Worm (Caenorhabditis elegans): ENCODE results near the gene spig-5.

Gene spig-5

ce11 chrV:14289363-14289762 lies 18.9 kb upstream of the spig-5 start, which contains the start of gene F14D7.1:
TSS of gene F14D7.1 (minus strand) at chrV:14289463.
- TF ChIP-seq nhr-67 (tag; optimal IDR thresholded peaks at IDR 0.05): no peak
- no peak for TF ChIP-seq fkh-10 (GFP tag; optimal IDR thresholded peaks at IDR 0.05)
- no peak for TF ChIP-seq lin-15B (tag; optimal IDR thresholded peaks at IDR 0.05)
- no peak for TF ChIP-seq ceh-9 (tag; optimal IDR thresholded peaks at IDR 0.05)
- TF ChIP-seq daf-12 (tag; optimal IDR thresholded peaks at IDR 0.05): no peak
- TF ChIP-seq fos-1 (tag; optimal IDR thresholded peaks at IDR 0.05): no peak
- TF ChIP-seq mml-1 (tag; optimal IDR thresholded peaks at IDR 0.05): no peak
- no peak for TF ChIP-seq egl-27 (tag; optimal IDR thresholded peaks at IDR 0.05)
- TF ChIP-seq lsy-12 (tag; optimal IDR thresholded peaks at IDR 0.05): no peak
- no peak for TF ChIP-seq ztf-11 (tag; optimal IDR thresholded peaks at IDR 0.05)
- TF ChIP-seq nhr-76 (tag; optimal IDR thresholded peaks at IDR 0.05): no peak
- no peak for TF ChIP-seq R02D3.7 (tag; optimal IDR thresholded peaks at IDR 0.05)
- no peak for TF ChIP-seq ceh-16 (tag; optimal IDR thresholded peaks at IDR 0.05)
- TF ChIP-seq elt-2 (tag; optimal IDR thresholded peaks at IDR 0.05): no peak
- TF ChIP-seq fkh-2 (tag; optimal IDR thresholded peaks at IDR 0.05): no peak
- no peak for TF ChIP-seq ZK546.5 (tag; optimal IDR thresholded peaks at IDR 0.05)

ce11 chrV:14290636-14291035 lies 17.6 kb upstream of the spig-5 start, which contains the start of gene F14D7.18:
TSS of gene F14D7.18 (minus strand) at chrV:14290736.
- TF ChIP-seq pha-4 (tag; optimal IDR thresholded peaks at IDR 0.05): no peak
- no peak for TF ChIP-seq daf-12 (tag; optimal IDR thresholded peaks at IDR 0.05)
- TF ChIP-seq snpc-4 (tag; optimal IDR thresholded peaks at IDR 0.05): no peak
- no peak for TF ChIP-seq ceh-16 (tag; optimal IDR thresholded peaks at IDR 0.05)
- no peak for TF ChIP-seq ama-1 (optimal IDR thresholded peaks at IDR 0.05)
- TF ChIP-seq nhr-25 (tag; optimal IDR thresholded peaks at IDR 0.05): no peak
- TF ChIP-seq sea-2 (GFP tag; optimal IDR thresholded peaks at IDR 0.05): no peak
- no peak for TF ChIP-seq elt-3 (tag; optimal IDR thresholded peaks at IDR 0.05)
- no peak for TF ChIP-seq ZK546.5 (tag; optimal IDR thresholded peaks at IDR 0.05)
- no peak for TF ChIP-seq fkh-10 (GFP tag; optimal IDR thresholded peaks at IDR 0.05)
- no peak for TF ChIP-seq lsy-12 (tag; optimal IDR thresholded peaks at IDR 0.05)
- TF ChIP-seq nhr-76 (tag; optimal IDR thresholded peaks at IDR 0.05): no peak
- TF ChIP-seq elt-2 (tag; optimal IDR thresholded peaks at IDR 0.05): no peak
- TF ChIP-seq nhr-43 (tag; optimal IDR thresholded peaks at IDR 0.05; ENCODE audit: poor library complexity, severe bottlenecking): no peak

- no peak for TF ChIP-seq aly-2 (tag; optimal IDR thresholded peaks at IDR 0.05)
- no peak for TF ChIP-seq nhr-25 (tag; optimal IDR thresholded peaks at IDR 0.05)
- TF ChIP-seq elt-2 (tag; optimal IDR thresholded peaks at IDR 0.05): no peak
- no peak for TF ChIP-seq daf-12 (tag; optimal IDR thresholded peaks at IDR 0.05)
- TF ChIP-seq unc-39 (tag; optimal IDR thresholded peaks at IDR 0.05): no peak
- no peak for TF ChIP-seq pqm-1 (tag; optimal IDR thresholded peaks at IDR 0.05)
- TF ChIP-seq ztf-11 (tag; optimal IDR thresholded peaks at IDR 0.05): no peak
- TF ChIP-seq nhr-28 (tag; optimal IDR thresholded peaks at IDR 0.05): no peak
- no peak for TF ChIP-seq ceh-28 (tag; optimal IDR thresholded peaks at IDR 0.05)
- TF ChIP-seq tbx-2 (tag; optimal IDR thresholded peaks at IDR 0.05): no peak
- no peak for TF ChIP-seq ama-1 (optimal IDR thresholded peaks at IDR 0.05)
- TF ChIP-seq fkh-10 (GFP tag; optimal IDR thresholded peaks at IDR 0.05): no peak
- TF ChIP-seq nhr-237 (tag; optimal IDR thresholded peaks at IDR 0.05): no peak
- TF ChIP-seq fkh-2 (tag; optimal IDR thresholded peaks at IDR 0.05): no peak
These were observed 14.5 kb upstream of the spig-5 start, which contains the start of gene F14D7.2 for ce11 chrV:14293667-14294194. TSS of gene F14D7.2 (minus strand) at chrV:14293717.

ce11 chrV:14294396-14294795 lies 13.9 kb upstream of the spig-5 start, which contains the start of gene F14D7.9:
TSS of gene F14D7.9 (plus strand) at chrV:14294696.
- TF ChIP-seq snpc-4 (tag; optimal IDR thresholded peaks at IDR 0.05): no peak
- TF ChIP-seq pha-4 (tag; optimal IDR thresholded peaks at IDR 0.05): no peak

ce11 chrV:14296499-14296898 lies 11.8 kb upstream of the spig-5 start, which contains the start of gene F14D7.3:
TSS of gene F14D7.3 (plus strand) at chrV:14296799.
- TF ChIP-seq jun-1 (tag; optimal IDR thresholded peaks at IDR 0.05): no peak
- TF ChIP-seq nhr-25 (tag; optimal IDR thresholded peaks at IDR 0.05): no peak
- TF ChIP-seq unc-62 (GFP tag; optimal IDR thresholded peaks at IDR 0.05): no peak
- TF ChIP-seq unc-39 (tag; optimal IDR thresholded peaks at IDR 0.05): no peak
- no peak for TF ChIP-seq nhr-67 (tag; optimal IDR thresholded peaks at IDR 0.05)
- TF ChIP-seq ZK546.5 (tag; optimal IDR thresholded peaks at IDR 0.05): no peak
- no peak for TF ChIP-seq zag-1 (tag; optimal IDR thresholded peaks at IDR 0.05)
- TF ChIP-seq elt-2 (tag; optimal IDR thresholded peaks at IDR 0.05): no peak
- TF ChIP-seq pha-4 (tag; optimal IDR thresholded peaks at IDR 0.05): no peak
- TF ChIP-seq fkh-2 (tag; optimal IDR thresholded peaks at IDR 0.05): no peak
- no peak for TF ChIP-seq snpc-4 (tag; optimal IDR thresholded peaks at IDR 0.05)
- TF ChIP-seq nfya-1 (tag; optimal IDR thresholded peaks at IDR 0.05; ENCODE audit: insufficient read depth): no peak
- TF ChIP-seq R02D3.7 (tag; optimal IDR thresholded peaks at IDR 0.05): no peak
